Worm (Caenorhabditis elegans) whole organism, L3 larva: ENCODE measurements around the gene R01H2.4.

Experiments
- elt-1 ChIP-seq: fragments of 150-350 bp; optimal IDR thresholded peaks from 2 replicates; lab custom pipeline; 2014; ENCODE audit warnings: missing biosample characterization, missing genetic modification characterization
- jun-1 ChIP-seq: fragments of 150-350 bp; optimal IDR thresholded peaks from 2 replicates; lab custom pipeline; 2014; ENCODE audit warnings: missing biosample characterization, missing genetic modification reagents, missing genetic modification characterization
- lin-15B ChIP-seq: fragments of 150-350 bp; optimal IDR thresholded peaks from 2 replicates; lab custom pipeline; 2014; ENCODE audit warnings: missing biosample characterization, missing genetic modification characterization
- snpc-4 ChIP-seq: fragments of 150-350 bp; optimal IDR thresholded peaks from 2 replicates; lab custom pipeline; 2014; ENCODE audit warnings: missing biosample characterization, missing genetic modification characterization

DNA sequence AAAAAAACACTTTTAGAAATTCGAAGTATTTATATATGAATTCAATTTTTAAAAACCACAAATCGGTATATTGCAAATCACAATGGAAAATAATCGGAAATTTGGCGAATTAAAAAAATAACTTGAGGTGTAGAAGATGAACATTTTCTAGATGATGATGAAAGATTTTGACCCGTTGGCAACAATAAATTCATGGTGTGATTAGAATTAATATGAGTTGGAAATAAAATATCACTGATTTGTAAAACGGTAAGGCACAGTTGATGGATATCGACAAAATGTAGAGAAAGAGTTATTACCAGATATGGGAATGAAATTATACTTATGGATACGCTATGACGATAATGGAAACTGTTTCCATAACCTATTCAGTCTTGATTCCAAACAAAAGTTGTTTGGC is 48.2 kb upstream of the R01H2.4 start:
- TF ChIP-seq lin-15B (tag; lab: Kevin White, UChicago), result no peak
- no peak for TF ChIP-seq jun-1 (tag; lab: Kevin White, UChicago)
- no peak for TF ChIP-seq snpc-4
- no peak for TF ChIP-seq elt-1 (tag; lab: Kevin White, UChicago)
